Worm (Caenorhabditis elegans) whole organism, L2 larva: ENCODE results near the gene R09E12.9.

Source experiments
- F13H6.1 ChIP-seq: sonication (generic microtip); optimal IDR thresholded peaks from 2 replicates; lab custom pipeline; 2016; ENCODE audit warnings: missing genetic modification characterization, missing compliant biosample characterization
- Y55F3AM.14 ChIP-seq: fragments of 200-800 bp; sonication (Bioruptor generic); optimal IDR thresholded peaks from 2 replicates; lab custom pipeline; 2018; ENCODE audit warnings: mild to moderate bottlenecking, missing genetic modification characterization, missing compliant biosample characterization
- ZK546.5 ChIP-seq: sonication (generic microtip); optimal IDR thresholded peaks from 2 replicates; lab custom pipeline; 2017; ENCODE audit warnings: missing biosample characterization, missing genetic modification characterization
- alr-1 ChIP-seq: fragments of 150-350 bp; optimal IDR thresholded peaks from 2 replicates; lab custom pipeline; 2014; ENCODE audit warnings: missing biosample characterization, missing genetic modification characterization
- aly-2 ChIP-seq: fragments of 150-350 bp; optimal IDR thresholded peaks from 2 replicates; lab custom pipeline; 2014; ENCODE audit warnings: missing biosample characterization, missing genetic modification characterization
- blmp-1 ChIP-seq: sonication (generic microtip); optimal IDR thresholded peaks from 2 replicates; lab custom pipeline; 2017; ENCODE audit warnings: missing genetic modification characterization, mild to moderate bottlenecking, missing compliant biosample characterization, antibody characterized with exemption, moderate library complexity; ENCODE audit not compliant: insufficient read depth
- ceh-16 ChIP-seq: fragments of 150-350 bp; optimal IDR thresholded peaks from 2 replicates; lab custom pipeline; 2014; ENCODE audit warnings: missing biosample characterization, missing genetic modification characterization
- ceh-82 ChIP-seq: fragments of 150-350 bp; optimal IDR thresholded peaks from 2 replicates; lab custom pipeline; 2014; ENCODE audit warnings: missing biosample characterization, missing genetic modification characterization
- crh-2 ChIP-seq: sonication (generic microtip); optimal IDR thresholded peaks from 2 replicates; lab custom pipeline; 2017; ENCODE audit warnings: missing biosample characterization, missing genetic modification characterization
- dmd-4 ChIP-seq: sonication (generic microtip); optimal IDR thresholded peaks from 2 replicates; lab custom pipeline; 2017; ENCODE audit warnings: missing biosample characterization, missing genetic modification characterization
- egl-27 ChIP-seq: sonication (generic microtip); optimal IDR thresholded peaks from 3 replicates; lab custom pipeline; 2017; ENCODE audit warnings: missing biosample characterization, missing genetic modification reagents, missing genetic modification characterization
- elt-1 ChIP-seq: fragments of 150-350 bp; optimal IDR thresholded peaks from 2 replicates; lab custom pipeline; 2014; ENCODE audit warnings: missing biosample characterization, missing genetic modification characterization
- gmeb-1 ChIP-seq: fragments of 150-350 bp; optimal IDR thresholded peaks from 2 replicates; lab custom pipeline; 2014; ENCODE audit warnings: missing biosample characterization, missing genetic modification characterization
- lin-11 ChIP-seq: fragments of 150-350 bp; sonication (generic microtip); optimal IDR thresholded peaks from 2 replicates; lab custom pipeline; 2014; ENCODE audit warnings: missing biosample characterization, missing genetic modification characterization, inconsistent platforms, mixed read lengths
- lin-13 ChIP-seq: fragments of 150-350 bp; optimal IDR thresholded peaks from 2 replicates; lab custom pipeline; 2014; ENCODE audit warnings: missing biosample characterization, missing genetic modification reagents, missing genetic modification characterization
- lin-39 ChIP-seq: fragments of 150-350 bp; optimal IDR thresholded peaks from 2 replicates; lab custom pipeline; 2014; ENCODE audit warnings: missing biosample characterization, missing genetic modification reagents, missing genetic modification characterization
- lsy-2 ChIP-seq, 2 experiments: fragments of 150-350 bp in 1 of 2; sonication (generic microtip) in 1 of 2; optimal IDR thresholded peaks; 2 replicates each; lab custom pipeline; 2014 to 2017; ENCODE audit warnings: missing biosample characterization in 2 of 2, missing genetic modification characterization in 2 of 2
- mab-5 ChIP-seq: fragments of 150-350 bp; optimal IDR thresholded peaks from 2 replicates; lab custom pipeline; 2014; ENCODE audit warnings: missing biosample characterization, missing genetic modification characterization
- mdl-1 ChIP-seq, 2 experiments: fragments of 150-350 bp in 1 of 2; sonication (generic microtip) in 1 of 2; optimal IDR thresholded peaks; 2 replicates each; lab custom pipeline; 2017; ENCODE audit warnings: missing biosample characterization in 2 of 2, missing genetic modification characterization in 2 of 2
- nhr-11 ChIP-seq: fragments of 150-350 bp; optimal IDR thresholded peaks from 2 replicates; lab custom pipeline; 2014; ENCODE audit warnings: missing biosample characterization, missing genetic modification characterization
- nhr-12 ChIP-seq: fragments of 150-350 bp; optimal IDR thresholded peaks from 2 replicates; lab custom pipeline; 2014; ENCODE audit warnings: missing biosample characterization, missing genetic modification characterization
- nhr-129 ChIP-seq: fragments of 150-350 bp; optimal IDR thresholded peaks from 2 replicates; lab custom pipeline; 2014; ENCODE audit warnings: missing biosample characterization, missing genetic modification characterization
- nhr-21 ChIP-seq: fragments of 150-350 bp; optimal IDR thresholded peaks from 2 replicates; lab custom pipeline; 2014; ENCODE audit warnings: missing biosample characterization, missing genetic modification characterization
- nhr-23 ChIP-seq: fragments of 150-350 bp; optimal IDR thresholded peaks from 2 replicates; lab custom pipeline; 2014; ENCODE audit warnings: missing biosample characterization, missing genetic modification reagents, missing genetic modification characterization
- nhr-6 ChIP-seq: fragments of 150-350 bp; optimal IDR thresholded peaks from 2 replicates; lab custom pipeline; 2014; ENCODE audit warnings: missing biosample characterization, missing genetic modification characterization
- peb-1 ChIP-seq: fragments of 150-350 bp; optimal IDR thresholded peaks from 2 replicates; lab custom pipeline; 2014; ENCODE audit warnings: missing biosample characterization, missing genetic modification characterization
- sma-3 ChIP-seq: sonication (generic microtip); optimal IDR thresholded peaks from 2 replicates; lab custom pipeline; 2016; ENCODE audit warnings: missing genetic modification reagents, missing genetic modification characterization, missing compliant biosample characterization
- sma-9 ChIP-seq, 2 experiments: fragments of 150-350 bp in 1 of 2; sonication (generic microtip) in 1 of 2; optimal IDR thresholded peaks; 2 replicates each; lab custom pipeline; 2014 to 2016; ENCODE audit warnings: missing genetic modification characterization in 2 of 2, mild to moderate bottlenecking in 1 of 2, missing biosample characterization in 1 of 2, missing compliant biosample characterization in 1 of 2, missing genetic modification reagents in 1 of 2, moderate library complexity in 1 of 2
- snpc-4 ChIP-seq: fragments of 150-350 bp; optimal IDR thresholded peaks from 2 replicates; lab custom pipeline; 2014; ENCODE audit warnings: missing biosample characterization, missing genetic modification characterization
- unc-39 ChIP-seq: fragments of 150-350 bp; optimal IDR thresholded peaks from 2 replicates; lab custom pipeline; 2014; ENCODE audit warnings: missing biosample characterization, missing genetic modification characterization
- unc-55 ChIP-seq: fragments of 150-350 bp; sonication (generic microtip); optimal IDR thresholded peaks from 3 replicates; lab custom pipeline; 2014; ENCODE audit warnings: missing biosample characterization, missing genetic modification reagents, missing genetic modification characterization
- unc-62 ChIP-seq: fragments of 150-350 bp; optimal IDR thresholded peaks from 2 replicates; lab custom pipeline; 2014; ENCODE audit warnings: missing biosample characterization, missing genetic modification reagents, missing genetic modification characterization
- zag-1 ChIP-seq: fragments of 150-350 bp; optimal IDR thresholded peaks from 2 replicates; lab custom pipeline; 2014; ENCODE audit warnings: missing biosample characterization, missing genetic modification characterization
- ztf-4 ChIP-seq: fragments of 150-350 bp; optimal IDR thresholded peaks from 2 replicates; lab custom pipeline; 2014; ENCODE audit warnings: missing biosample characterization, missing genetic modification characterization

Gene R09E12.9

ce11 chrV:801555-802060, 24.2 kb downstream of the R09E12.9 start:
- peak; percentile 77 for TF ChIP-seq sma-9 (GFP tag; optimal IDR thresholded peaks at IDR 0.05; lab: Kevin White, UChicago)
- no peak for TF ChIP-seq sma-9 (tag; optimal IDR thresholded peaks at IDR 0.05; lab: Kevin White, UChicago)
- peak; percentile 33 for TF ChIP-seq ceh-16 (tag; lab: Kevin White, UChicago)
- no peak for TF ChIP-seq zag-1 (tag; lab: Kevin White, UChicago)
- no peak for TF ChIP-seq unc-39 (tag; lab: Kevin White, UChicago)
- no peak for TF ChIP-seq ztf-4 (tag; lab: Kevin White, UChicago)
- peak; percentile 89 for TF ChIP-seq elt-1 (tag; lab: Kevin White, UChicago)

ce11 chrV:802726-803125, 25.3 kb downstream of the R09E12.9 start:
- TF ChIP-seq aly-2 (no peak), nhr-21 (tag; lab: Kevin White, UChicago) (no peak)

ce11 chrV:803472-803871, 26.1 kb downstream of the R09E12.9 start:
- TF ChIP-seq Y55F3AM.14 (GFP tag; lab: Kevin White, UChicago) (no peak), nhr-23 (tag; lab: Kevin White, UChicago) (no peak), snpc-4 (tag; lab: Kevin White, UChicago) (no peak), ceh-16 (tag; lab: Kevin White, UChicago) (no peak), mdl-1 (tag; optimal IDR thresholded peaks at IDR 0.05; lab: Kevin White, UChicago) (no peak), nhr-11 (no peak), mab-5 (no peak), ZK546.5 (tag; lab: Kevin White, UChicago) (no peak), dmd-4 (tag; lab: Kevin White, UChicago) (no peak), crh-2 (tag; lab: Kevin White, UChicago) (no peak), lin-39 (tag; lab: Kevin White, UChicago) (no peak), egl-27 (tag; lab: Kevin White, UChicago) (no peak), nhr-129 (tag; lab: Kevin White, UChicago) (no peak), blmp-1 (tag; lab: Kevin White, UChicago) (no peak), unc-55 (GFP tag; lab: Kevin White, UChicago) (no peak), peb-1 (tag; lab: Kevin White, UChicago) (no peak), lsy-2 (tag; optimal IDR thresholded peaks at IDR 0.05; lab: Kevin White, UChicago) (no peak), unc-39 (tag; lab: Kevin White, UChicago) (no peak)

- TF ChIP-seq gmeb-1 (tag; lab: Kevin White, UChicago) (no peak), nhr-11 (no peak), ceh-82 (tag; lab: Kevin White, UChicago) (no peak), mab-5 (no peak), sma-9 (GFP tag; optimal IDR thresholded peaks at IDR 0.05; lab: Kevin White, UChicago) (no peak), sma-9 (tag; optimal IDR thresholded peaks at IDR 0.05; lab: Kevin White, UChicago) (no peak), unc-62 (GFP tag; lab: Kevin White, UChicago) (no peak), unc-55 (GFP tag; lab: Kevin White, UChicago) (no peak), nhr-129 (tag; lab: Kevin White, UChicago) (no peak), lsy-2 (tag; optimal IDR thresholded peaks at IDR 0.05; lab: Kevin White, UChicago) (no peak), F13H6.1 (tag; lab: Kevin White, UChicago) (no peak), Y55F3AM.14 (GFP tag; lab: Kevin White, UChicago) (no peak), elt-1 (tag; lab: Kevin White, UChicago) (no peak), mdl-1 (tag; optimal IDR thresholded peaks at IDR 0.05; lab: Kevin White, UChicago) (no peak), dmd-4 (tag; lab: Kevin White, UChicago) (no peak)
Observed at ce11 chrV:804485-804884, 27.1 kb downstream of the R09E12.9 start, which contains the start of gene nhr-270. nhr-270 (minus strand) TSS chrV:804741.

ce11 chrV:808260-808659, 30.9 kb downstream of the R09E12.9 start:
- TF ChIP-seq lin-11: no peak
- no peak for TF ChIP-seq alr-1 (tag; lab: Kevin White, UChicago)
- no peak for TF ChIP-seq nhr-12 (tag; lab: Kevin White, UChicago)
- TF ChIP-seq sma-3 (GFP tag; lab: Kevin White, UChicago): no peak
- TF ChIP-seq nhr-6 (tag; lab: Kevin White, UChicago): no peak
- no peak for TF ChIP-seq lin-13
